Worm (Caenorhabditis elegans): Measurements from ENCODE around the gene F37C4.8.

ce11 chrIV:3907506-3908188 is 26.6 kb upstream of the F37C4.8 start, which contains the start of the genes F56D6.22 and F56D6.12:
- TF ChIP-seq F10B5.3 (tag; optimal IDR thresholded peaks at IDR 0.05) (no peak), nhr-48 (tag; optimal IDR thresholded peaks at IDR 0.05) (no peak), aly-2 (tag; optimal IDR thresholded peaks at IDR 0.05) (no peak), ztf-7 (tag; optimal IDR thresholded peaks at IDR 0.05) (no peak), nhr-76 (tag; optimal IDR thresholded peaks at IDR 0.05) (no peak), tag-97 (GFP tag; IDR thresholded peaks at IDR 0.05) (no peak), ztf-11 (tag; optimal IDR thresholded peaks at IDR 0.05) (no peak), lir-3 (tag; optimal IDR thresholded peaks at IDR 0.05) (no peak)

Data from whole organism, L4 larva.